Worm (Caenorhabditis elegans) whole organism, late embryonic: Measurements from ENCODE around the gene T21B4.15.

Source experiments
- C08G9.2 ChIP-seq: sonication (generic microtip); optimal IDR thresholded peaks from 2 replicates; lab custom pipeline; 2016; ENCODE audit warnings: mild to moderate bottlenecking, missing genetic modification characterization, moderate library complexity, missing compliant biosample characterization
- K02D7.2 ChIP-seq: sonication (generic microtip); optimal IDR thresholded peaks from 2 replicates; lab custom pipeline; 2017; ENCODE audit warnings: mild to moderate bottlenecking, missing genetic modification characterization, missing compliant biosample characterization
- ama-1 ChIP-seq: fragments of 150-350 bp; optimal IDR thresholded peaks from 2 replicates; lab custom pipeline; 2014
- ceh-18 ChIP-seq: sonication (generic microtip); optimal IDR thresholded peaks from 2 replicates; lab custom pipeline; 2016; ENCODE audit warnings: missing genetic modification characterization, missing compliant biosample characterization
- ceh-9 ChIP-seq: sonication (generic microtip); optimal IDR thresholded peaks from 2 replicates; lab custom pipeline; 2016; ENCODE audit warnings: mild to moderate bottlenecking, missing genetic modification characterization, inconsistent platforms, missing compliant biosample characterization
- ets-4 ChIP-seq: sonication (generic microtip); optimal IDR thresholded peaks from 2 replicates; lab custom pipeline; 2016; ENCODE audit warnings: missing genetic modification characterization, missing compliant biosample characterization
- nfya-1 ChIP-seq: sonication (generic microtip); optimal IDR thresholded peaks from 2 replicates; lab custom pipeline; 2017; ENCODE audit warnings: missing genetic modification characterization, mild to moderate bottlenecking, missing compliant biosample characterization, antibody characterized with exemption, moderate library complexity
- odd-2 ChIP-seq: sonication (generic microtip); optimal IDR thresholded peaks from 2 replicates; lab custom pipeline; 2017; ENCODE audit warnings: antibody characterized with exemption, mild to moderate bottlenecking, missing genetic modification characterization, missing compliant biosample characterization
- pat-9 ChIP-seq: fragments of 200-800 bp; sonication (Bioruptor generic); optimal IDR thresholded peaks from 2 replicates; lab custom pipeline; 2018; ENCODE audit warnings: mild to moderate bottlenecking, missing genetic modification characterization, moderate library complexity, missing compliant biosample characterization
- pha-4 ChIP-seq: fragments of 150-350 bp; optimal IDR thresholded peaks from 2 replicates; lab custom pipeline; 2018; ENCODE audit warnings: missing biosample characterization, missing genetic modification reagents, missing genetic modification characterization
- sox-4 ChIP-seq: sonication (generic microtip); optimal IDR thresholded peaks from 2 replicates; lab custom pipeline; 2017; ENCODE audit warnings: mild to moderate bottlenecking, missing genetic modification characterization, inconsistent platforms, missing compliant biosample characterization

ce11 chrII:12499969-12500368, 10.0 kb downstream of the T21B4.15 start:
- TF ChIP-seq odd-2 (tag; lab: Kevin White, UChicago) = no peak
- no peak for TF ChIP-seq ceh-18 (tag; lab: Kevin White, UChicago)
- no peak for TF ChIP-seq sox-4 (tag; lab: Kevin White, UChicago)
- no peak for TF ChIP-seq nfya-1 (tag; lab: Kevin White, UChicago)
- TF ChIP-seq K02D7.2 (tag; lab: Kevin White, UChicago) = no peak
- no peak for TF ChIP-seq pha-4
- no peak for TF ChIP-seq C08G9.2 (tag; lab: Kevin White, UChicago)
- no peak for TF ChIP-seq pat-9 (tag; lab: Kevin White, UChicago)
- no peak for TF ChIP-seq ama-1 (lab: Kevin White, UChicago)
- no peak for TF ChIP-seq ceh-9
- TF ChIP-seq ets-4 (tag; lab: Kevin White, UChicago) = no peak
